Fruit fly (Drosophila melanogaster) whole organism: Measurements from ENCODE around the gene CG11089.

ENCODE experiments used
- pan ChIP-seq: fragments of >200 bp; optimal IDR thresholded peaks from 2 replicates; lab custom pipeline; 2017
- usp ChIP-seq: fragments of >200 bp; optimal IDR thresholded peaks from 2 replicates; lab custom pipeline; 2017; ENCODE audit warnings: missing biosample characterization, missing genetic modification characterization, mixed read lengths

DNA sequence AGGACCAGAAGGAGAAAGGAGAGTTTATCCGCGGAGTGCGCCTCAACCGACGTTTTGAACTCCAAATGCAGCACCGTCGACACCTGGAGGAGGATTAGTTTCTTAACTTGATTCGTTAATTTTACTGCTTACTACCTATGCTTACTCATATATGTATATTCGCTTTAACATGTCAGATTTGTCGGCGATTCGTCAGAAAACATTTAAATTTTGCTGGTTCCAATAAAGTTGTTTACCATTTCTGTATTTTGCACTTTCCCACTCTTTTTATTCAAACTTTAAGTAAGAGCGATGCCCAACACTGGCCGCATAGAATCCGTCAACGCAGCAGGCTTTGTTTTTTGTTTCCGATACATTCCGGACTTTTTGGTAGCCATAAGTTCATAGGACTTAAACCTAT is 48.1 kb downstream of the CG11089 start, which contains the start of gene Trf4-2:
- TF ChIP-seq pan, result no peak
- no peak for TF ChIP-seq usp (GFP tag; lab: Kevin White, UChicago)
